Worm (Caenorhabditis elegans) whole organism, L1 larva: ENCODE data around the gene Y62F5A.10.

Experiments
- C04F5.9 ChIP-seq: sonication (generic microtip); optimal IDR thresholded peaks from 2 replicates; lab custom pipeline; 2016; ENCODE audit warnings: missing genetic modification characterization, missing compliant biosample characterization
- C34B4.2 ChIP-seq: sonication (generic microtip); optimal IDR thresholded peaks from 2 replicates; lab custom pipeline; 2017; ENCODE audit warnings: mild to moderate bottlenecking, missing genetic modification characterization, missing compliant biosample characterization
- aha-1 ChIP-seq: fragments of 150-350 bp; optimal IDR thresholded peaks from 2 replicates; lab custom pipeline; 2014; ENCODE audit warnings: missing biosample characterization, missing genetic modification characterization
- alr-1 ChIP-seq: fragments of 200-800 bp; sonication (Bioruptor generic); optimal IDR thresholded peaks from 2 replicates; lab custom pipeline; 2018; ENCODE audit warnings: borderline replicate concordance, mild to moderate bottlenecking, missing genetic modification characterization, missing compliant biosample characterization
- aly-2 ChIP-seq: fragments of 150-350 bp; optimal IDR thresholded peaks from 2 replicates; lab custom pipeline; 2014; ENCODE audit warnings: missing biosample characterization, missing genetic modification characterization
- blmp-1 ChIP-seq: fragments of 150-350 bp; optimal IDR thresholded peaks from 2 replicates; lab custom pipeline; 2014; ENCODE audit warnings: missing biosample characterization, missing genetic modification characterization
- ceh-63 ChIP-seq: fragments of 200-800 bp; sonication (Bioruptor generic); optimal IDR thresholded peaks from 2 replicates; lab custom pipeline; 2018; ENCODE audit warnings: mild to moderate bottlenecking, missing genetic modification characterization, missing compliant biosample characterization
- ceh-82 ChIP-seq, 3 experiments: fragments of 150-350 bp in 1 of 3; sonication (generic microtip) in 2 of 3; optimal IDR thresholded peaks; 2 replicates each; lab custom pipeline; 2014 to 2017; ENCODE audit warnings: missing biosample characterization in 3 of 3, missing genetic modification characterization in 3 of 3
- ceh-88 ChIP-seq: fragments of 200-800 bp; sonication (Bioruptor generic); IDR thresholded peaks from 2 replicates; pipeline ENCODE4 v1.3.6; 2022; ENCODE audit warnings: missing genetic modification characterization, missing compliant biosample characterization
- ces-1 ChIP-seq: fragments of 150-350 bp; optimal IDR thresholded peaks from 2 replicates; lab custom pipeline; 2014; ENCODE audit warnings: missing biosample characterization, missing genetic modification reagents, missing genetic modification characterization
- dpl-1 ChIP-seq, 3 experiments: fragments of 150-350 bp in 2 of 3; sonication (generic microtip) in 1 of 3; optimal IDR thresholded peaks; 2 replicates each; lab custom pipeline; 2014 to 2017; ENCODE audit warnings: missing biosample characterization in 3 of 3, missing genetic modification characterization in 3 of 3, missing genetic modification reagents in 3 of 3
- efl-1 ChIP-seq, 4 experiments: fragments of 150-350 bp; optimal IDR thresholded peaks in 3 of 4; peaks in 1 of 4; 1 replicate in 1 of 4; 2 replicates in 3 of 4; lab custom pipeline; 2014; ENCODE audit warnings: missing biosample characterization in 2 of 4, missing genetic modification characterization in 2 of 4, missing genetic modification reagents in 2 of 4
- efl-3 ChIP-seq: fragments of 200-800 bp; sonication (Bioruptor generic); optimal IDR thresholded peaks from 2 replicates; lab custom pipeline; 2018; ENCODE audit warnings: mild to moderate bottlenecking, missing genetic modification characterization, missing compliant biosample characterization
- ets-5 ChIP-seq: fragments of 200-800 bp; sonication (Bioruptor generic); IDR thresholded peaks from 2 replicates; pipeline ENCODE4 v1.3.6; 2022; ENCODE audit warnings: missing genetic modification characterization, missing compliant biosample characterization
- fkh-10 ChIP-seq: sonication (generic microtip); optimal IDR thresholded peaks from 2 replicates; lab custom pipeline; 2017; ENCODE audit warnings: missing biosample characterization, missing genetic modification reagents, missing genetic modification characterization
- fkh-4 ChIP-seq: sonication (generic microtip); optimal IDR thresholded peaks from 2 replicates; lab custom pipeline; 2016; ENCODE audit warnings: missing compliant biosample characterization, missing genetic modification characterization, borderline replicate concordance
- hlh-4 ChIP-seq: sonication (generic microtip); optimal IDR thresholded peaks from 2 replicates; lab custom pipeline; 2016; ENCODE audit warnings: mild to moderate bottlenecking, missing genetic modification characterization, missing compliant biosample characterization
- irx-1 ChIP-seq: sonication (generic microtip); optimal IDR thresholded peaks from 2 replicates; lab custom pipeline; 2016; ENCODE audit warnings: missing genetic modification characterization, missing compliant biosample characterization
- jun-1 ChIP-seq: fragments of 150-350 bp; optimal IDR thresholded peaks from 2 replicates; lab custom pipeline; 2014; ENCODE audit warnings: missing biosample characterization, missing genetic modification reagents, missing genetic modification characterization
- lsy-2 ChIP-seq, 2 experiments: fragments of 150-350 bp; optimal IDR thresholded peaks; 2 replicates each; lab custom pipeline; 2014; ENCODE audit warnings: missing biosample characterization in 2 of 2, missing genetic modification characterization in 2 of 2
- mab-9 ChIP-seq: fragments of 200-800 bp; sonication (Bioruptor generic); IDR thresholded peaks from 2 replicates; pipeline ENCODE4 v1.3.6; 2022; ENCODE audit warnings: missing genetic modification reagents, missing genetic modification characterization, missing compliant biosample characterization
- mef-2 ChIP-seq: fragments of 150-350 bp; optimal IDR thresholded peaks from 2 replicates; lab custom pipeline; 2014; ENCODE audit warnings: missing biosample characterization, missing genetic modification characterization
- mep-1 ChIP-seq: fragments of 150-350 bp; optimal IDR thresholded peaks from 2 replicates; lab custom pipeline; 2014; ENCODE audit warnings: missing biosample characterization, missing genetic modification characterization
- nhr-12 ChIP-seq: sonication (generic microtip); optimal IDR thresholded peaks from 2 replicates; lab custom pipeline; 2017; ENCODE audit warnings: missing biosample characterization, missing genetic modification characterization
- nhr-19 ChIP-seq: fragments of 200-800 bp; sonication (Bioruptor generic); conservative IDR thresholded peaks from 2 replicates; pipeline ENCODE4 v1.3.6; 2022; ENCODE audit warnings: missing genetic modification characterization, missing compliant biosample characterization
- nhr-28 ChIP-seq: fragments of 150-350 bp; optimal IDR thresholded peaks from 2 replicates; lab custom pipeline; 2014; ENCODE audit warnings: missing biosample characterization, missing genetic modification characterization
- nhr-47 ChIP-seq: sonication (generic microtip); optimal IDR thresholded peaks from 2 replicates; lab custom pipeline; 2016; ENCODE audit warnings: mild to moderate bottlenecking, missing genetic modification characterization, moderate library complexity, missing compliant biosample characterization
- nhr-71 ChIP-seq: sonication (generic microtip); optimal IDR thresholded peaks from 2 replicates; lab custom pipeline; 2016; ENCODE audit warnings: mild to moderate bottlenecking, missing genetic modification characterization, moderate library complexity, missing compliant biosample characterization
- nhr-76 ChIP-seq: sonication (generic microtip); optimal IDR thresholded peaks from 2 replicates; lab custom pipeline; 2017; ENCODE audit warnings: missing biosample characterization, missing genetic modification characterization
- nhr-84 ChIP-seq: sonication (generic microtip); optimal IDR thresholded peaks from 2 replicates; lab custom pipeline; 2017; ENCODE audit warnings: missing biosample characterization, missing genetic modification characterization
- nhr-85 ChIP-seq: sonication (generic microtip); peaks from one replicate; lab custom pipeline; 2016; ENCODE audit warnings: missing genetic modification characterization, inconsistent platforms, missing compliant biosample characterization
- nhr-90 ChIP-seq: sonication (generic microtip); optimal IDR thresholded peaks from 2 replicates; lab custom pipeline; 2016; ENCODE audit warnings: mild to moderate bottlenecking, missing genetic modification characterization, missing compliant biosample characterization; ENCODE audit not compliant: poor library complexity
- pag-3 ChIP-seq: sonication (generic microtip); optimal IDR thresholded peaks from 2 replicates; lab custom pipeline; 2017; ENCODE audit warnings: missing genetic modification characterization, mild to moderate bottlenecking, missing compliant biosample characterization, antibody characterized with exemption, borderline replicate concordance; ENCODE audit not compliant: insufficient read depth
- pax-3 ChIP-seq: fragments of 200-800 bp; sonication (Bioruptor generic); optimal IDR thresholded peaks from 2 replicates; lab custom pipeline; 2018; ENCODE audit warnings: mild to moderate bottlenecking, missing genetic modification characterization, moderate library complexity, missing compliant biosample characterization
- pqm-1 ChIP-seq: sonication (generic microtip); optimal IDR thresholded peaks from 3 replicates; lab custom pipeline; 2017; ENCODE audit warnings: missing biosample characterization, missing genetic modification characterization
- rnt-1 ChIP-seq: sonication (generic microtip); optimal IDR thresholded peaks from 2 replicates; lab custom pipeline; 2016; ENCODE audit warnings: mild to moderate bottlenecking, missing genetic modification characterization, moderate library complexity, missing compliant biosample characterization
- skn-1 ChIP-seq: fragments of 150-350 bp; optimal IDR thresholded peaks from 2 replicates; lab custom pipeline; 2014; ENCODE audit warnings: missing biosample characterization, missing genetic modification characterization
- snpc-4 ChIP-seq: fragments of 150-350 bp; optimal IDR thresholded peaks from 2 replicates; lab custom pipeline; 2014; ENCODE audit warnings: missing biosample characterization, missing genetic modification characterization
- snu-23 ChIP-seq: sonication (generic microtip); optimal IDR thresholded peaks from 2 replicates; lab custom pipeline; 2016; ENCODE audit warnings: missing genetic modification characterization, missing compliant biosample characterization
- sox-4 ChIP-seq: sonication (generic microtip); optimal IDR thresholded peaks from 2 replicates; lab custom pipeline; 2016; ENCODE audit warnings: missing genetic modification characterization, missing compliant biosample characterization
- sptf-1 ChIP-seq: fragments of 150-350 bp; optimal IDR thresholded peaks from 2 replicates; lab custom pipeline; 2014; ENCODE audit warnings: missing biosample characterization, missing genetic modification characterization
- tbx-2 ChIP-seq: sonication (generic microtip); optimal IDR thresholded peaks from 2 replicates; lab custom pipeline; 2016; ENCODE audit warnings: missing genetic modification characterization, missing compliant biosample characterization
- tlp-1 ChIP-seq: fragments of 150-350 bp; optimal IDR thresholded peaks from 2 replicates; lab custom pipeline; 2014; ENCODE audit warnings: missing biosample characterization, missing genetic modification characterization
- unc-130 ChIP-seq: fragments of 150-350 bp; optimal IDR thresholded peaks from 2 replicates; lab custom pipeline; 2017; ENCODE audit warnings: missing biosample characterization, missing genetic modification characterization, inconsistent platforms
- unc-30 ChIP-seq: sonication (generic microtip); optimal IDR thresholded peaks from 2 replicates; lab custom pipeline; 2017; ENCODE audit warnings: missing biosample characterization, missing genetic modification characterization
- unc-62 ChIP-seq: fragments of 150-350 bp; optimal IDR thresholded peaks from 2 replicates; lab custom pipeline; 2014; ENCODE audit warnings: missing biosample characterization, missing genetic modification reagents, missing genetic modification characterization
- unc-86 ChIP-seq: sonication (generic microtip); optimal IDR thresholded peaks from 2 replicates; lab custom pipeline; 2016; ENCODE audit warnings: missing genetic modification characterization, missing compliant biosample characterization
- xbp-1 ChIP-seq: sonication (generic microtip); optimal IDR thresholded peaks from 2 replicates; lab custom pipeline; 2016; ENCODE audit warnings: missing genetic modification characterization, missing compliant biosample characterization
- zag-1 ChIP-seq: fragments of 150-350 bp; optimal IDR thresholded peaks from 2 replicates; lab custom pipeline; 2014; ENCODE audit warnings: missing biosample characterization, missing genetic modification characterization

Y62F5A.10 gene

DNA sequence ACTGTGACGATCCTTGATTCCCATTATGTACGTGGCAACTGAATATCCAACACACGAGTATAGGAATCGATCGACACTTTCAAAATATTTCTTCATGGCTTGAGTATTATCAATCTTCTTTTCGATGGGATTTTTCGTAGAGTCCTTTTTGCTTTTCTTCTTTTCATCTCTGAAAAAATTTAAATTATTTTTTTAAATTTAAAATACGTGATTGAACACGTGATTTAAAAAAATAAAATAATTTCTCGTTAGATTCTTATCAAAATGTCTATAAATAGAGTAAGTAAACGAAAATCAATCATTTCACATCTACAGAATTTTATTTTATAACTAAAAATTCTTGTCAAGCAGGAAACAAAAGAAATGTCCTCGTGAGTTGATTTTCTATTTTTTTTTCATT lies at the start of gene Y62F5A.10:
Gene Y62F5A.10 (plus strand): TSS at position 301 of the 400 bp plus-strand sequence.
- no peak for TF ChIP-seq mep-1 (tag; lab: Kevin White, UChicago)
- no peak for TF ChIP-seq nhr-76
- TF ChIP-seq mab-9 (GFP tag; lab: Robert Waterston, UW): no peak
- no peak for TF ChIP-seq ceh-63 (GFP tag; lab: Kevin White, UChicago)

ce11 chrII:11471916-11472315 lies 49.5 kb upstream of the Y62F5A.10 start, which contains the start of gene mfn-1:
Gene mfn-1, minus strand, starts transcription at chrII:11472016.
- no peak for TF ChIP-seq unc-130
- no peak for TF ChIP-seq ceh-63 (GFP tag; lab: Kevin White, UChicago)
- no peak for TF ChIP-seq unc-30 (tag; lab: Kevin White, UChicago)
- no peak for TF ChIP-seq efl-1 (optimal IDR thresholded peaks at IDR 0.05; lab: Kevin White, UChicago)
- peak in 1 of 2 experiments; percentile 26 for TF ChIP-seq efl-1 (GFP tag; optimal IDR thresholded peaks at IDR 0.05 in 1 of 2; lab: Kevin White, UChicago)
- TF ChIP-seq nhr-19 (GFP tag; lab: Robert Waterston, UW): no peak

DNA sequence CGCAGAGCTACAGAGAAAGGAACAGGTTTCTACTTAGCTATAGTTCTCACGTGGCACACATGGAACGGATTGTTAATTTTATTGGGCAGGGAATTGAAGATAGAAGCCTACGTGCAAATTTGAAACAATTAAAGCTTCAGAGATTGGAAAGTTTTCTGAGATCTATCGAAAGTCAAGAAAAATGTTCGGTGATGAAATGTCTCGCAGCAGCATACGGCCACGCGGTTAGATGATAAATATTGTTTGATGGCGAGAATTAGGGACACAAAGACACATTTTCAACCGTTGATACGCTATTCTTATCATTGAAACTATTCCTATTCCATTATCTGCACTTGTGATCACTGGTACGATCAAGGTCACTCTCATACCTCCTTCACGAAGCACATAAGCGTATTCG lies 48.9 kb upstream of the Y62F5A.10 start:
- TF ChIP-seq fkh-10 (no peak), nhr-90 (tag; lab: Kevin White, UChicago) (peak; percentile 13), ces-1 (GFP tag; lab: Kevin White, UChicago) (no peak), snpc-4 (tag; lab: Kevin White, UChicago) (no peak), ceh-88 (GFP tag; lab: Robert Waterston, UW) (no peak), ceh-63 (GFP tag; lab: Kevin White, UChicago) (no peak), unc-62 (GFP tag; lab: Kevin White, UChicago) (no peak), rnt-1 (tag; lab: Kevin White, UChicago) (no peak), skn-1 (tag; lab: Kevin White, UChicago) (no peak), pag-3 (tag; lab: Kevin White, UChicago) (no peak), tlp-1 (tag; lab: Kevin White, UChicago) (no peak), sptf-1 (tag; lab: Kevin White, UChicago) (no peak), nhr-85 (tag; lab: Kevin White, UChicago) (peak; percentile 72), unc-86 (tag; lab: Kevin White, UChicago) (no peak), dpl-1 (GFP tag; optimal IDR thresholded peaks at IDR 0.05; lab: Kevin White, UChicago) (peak in 1 of 3 experiments; percentile 30), tbx-2 (tag; lab: Kevin White, UChicago) (peak; percentile 2), efl-3 (GFP tag; lab: Kevin White, UChicago) (no peak), nhr-28 (tag; lab: Kevin White, UChicago) (no peak), irx-1 (tag; lab: Kevin White, UChicago) (no peak), ceh-82 (tag; optimal IDR thresholded peaks at IDR 0.05; lab: Kevin White, UChicago) (no peak), zag-1 (no peak), nhr-84 (no peak), nhr-76 (no peak), unc-130 (peak; percentile 22), nhr-47 (tag; lab: Kevin White, UChicago) (no peak), fkh-4 (tag; lab: Kevin White, UChicago) (no peak), sox-4 (no peak), pqm-1 (tag; lab: Kevin White, UChicago) (no peak), hlh-4 (tag; lab: Kevin White, UChicago) (no peak), C04F5.9 (tag; lab: Kevin White, UChicago) (no peak), nhr-12 (tag; lab: Kevin White, UChicago) (no peak), pax-3 (tag; lab: Kevin White, UChicago) (no peak), C34B4.2 (tag; lab: Kevin White, UChicago) (no peak), snu-23 (peak; percentile 31), aly-2 (no peak), blmp-1 (tag; lab: Kevin White, UChicago) (peak; percentile 97), ets-5 (GFP tag; lab: Robert Waterston, UW) (no peak), nhr-71 (tag; lab: Kevin White, UChicago) (peak; percentile 48), mef-2 (tag; lab: Kevin White, UChicago) (no peak), xbp-1 (tag; lab: Kevin White, UChicago) (no peak), alr-1 (no peak), lsy-2 (tag; optimal IDR thresholded peaks at IDR 0.05; lab: Kevin White, UChicago) (no peak), jun-1 (tag; lab: Kevin White, UChicago) (no peak), aha-1 (tag; lab: Kevin White, UChicago) (no peak)
